Fruit fly (Drosophila melanogaster): ENCODE results near the gene Sirt7.
A peak's percentile ranks its signal among the peaks of the same experiment; 100 is the strongest.

Gene Sirt7

dm6 chr3R:29074001-29074609 lies 18.4 kb downstream of the Sirt7 start (continued):
- no peak for TF ChIP-seq chm (GFP tag; IDR thresholded peaks at IDR 0.05)
- TF ChIP-seq cas (GFP tag; IDR thresholded peaks at IDR 0.05): no peak
- no peak for TF ChIP-seq CG10147 (GFP tag; optimal IDR thresholded peaks at IDR 0.05)
- TF ChIP-seq dimm (GFP tag; IDR thresholded peaks at IDR 0.05): no peak
- peak; percentile 30 for TF ChIP-seq CG12155 (GFP tag; optimal IDR thresholded peaks at IDR 0.05)
- TF ChIP-seq Drgx (GFP tag; IDR thresholded peaks at IDR 0.05): no peak
- TF ChIP-seq Med (GFP tag): peak; percentile 59
- TF ChIP-seq CG15479 (GFP tag; optimal IDR thresholded peaks at IDR 0.05): peak; percentile 94
- TF ChIP-seq mirr (GFP tag; optimal IDR thresholded peaks at IDR 0.05): peak; percentile 61
- TF ChIP-seq Sox102F (GFP tag; optimal IDR thresholded peaks at IDR 0.05): no peak
- no peak for TF ChIP-seq CG8478 (optimal IDR thresholded peaks at IDR 0.05)
- no peak for TF ChIP-seq CG4424 (GFP tag; optimal IDR thresholded peaks at IDR 0.05)
- no peak for TF ChIP-seq Neu2 (GFP tag; optimal IDR thresholded peaks at IDR 0.05; ENCODE audit: borderline replicate concordance)
- TF ChIP-seq emc (GFP tag; optimal IDR thresholded peaks at IDR 0.05): no peak
- 0 out of 2 replicates have a peak, but pooled peaks have one; percentile 13 for TF ChIP-seq Atf6 (GFP tag; IDR thresholded peaks at IDR 0.05)
- TF ChIP-seq CG33213 (GFP tag; optimal IDR thresholded peaks at IDR 0.05): no peak
- TF ChIP-seq vfl (GFP tag; optimal IDR thresholded peaks at IDR 0.05): no peak
- TF ChIP-seq dysf (GFP tag; IDR thresholded peaks at IDR 0.05): no peak
- no peak for TF ChIP-seq CG18011 (GFP tag; optimal IDR thresholded peaks at IDR 0.05)
- no peak for TF ChIP-seq zen2 (GFP tag; IDR thresholded peaks at IDR 0.05; ENCODE audit: partially characterized antibody)
- TF ChIP-seq bowl (GFP tag; IDR thresholded peaks at IDR 0.05): no peak
- TF ChIP-seq CG10366 (GFP tag; IDR thresholded peaks at IDR 0.05): no peak
- TF ChIP-seq odd (GFP tag; optimal IDR thresholded peaks at IDR 0.05): no peak
- 0 out of 3 replicates have a peak, but pooled peaks have one; percentile 33 for TF ChIP-seq CG2199 (GFP tag; IDR thresholded peaks at IDR 0.05)
- peak; percentile 29 for TF ChIP-seq CG10543 (GFP tag; optimal IDR thresholded peaks at IDR 0.05)
- TF ChIP-seq D (optimal IDR thresholded peaks at IDR 0.05): no peak
- no peak for TF ChIP-seq D (GFP tag; optimal IDR thresholded peaks at IDR 0.05)
- TF ChIP-seq tll (GFP tag; optimal IDR thresholded peaks at IDR 0.05): peak in 1 of 2 experiments; percentile 89
- no peak for TF ChIP-seq Awh (GFP tag; IDR thresholded peaks at IDR 0.05)
- peak; percentile 26 for TF ChIP-seq psq (GFP tag; optimal IDR thresholded peaks at IDR 0.05)
- TF ChIP-seq CG2202 (tag; optimal IDR thresholded peaks at IDR 0.05): peak; percentile 21
- TF ChIP-seq CG11085 (GFP tag; IDR thresholded peaks at IDR 0.05): no peak
- TF ChIP-seq zf30C (GFP tag; optimal IDR thresholded peaks at IDR 0.05): no peak
- peak; percentile 64 for TF ChIP-seq ci (GFP tag; IDR thresholded peaks at IDR 0.05)
- no peak for TF ChIP-seq nerfin-2 (GFP tag; IDR thresholded peaks at IDR 0.05; ENCODE audit: partially characterized antibody)
- TF ChIP-seq sob (GFP tag; IDR thresholded peaks at IDR 0.05): no peak; the same call in 1 of the 2 replicates
- TF ChIP-seq CG16815 (GFP tag; optimal IDR thresholded peaks at IDR 0.05): no peak
- TF ChIP-seq z (GFP tag; IDR thresholded peaks at IDR 0.05): no peak
- peak; percentile 9 for TF ChIP-seq Hmr (GFP tag; optimal IDR thresholded peaks at IDR 0.05)
- no peak for TF ChIP-seq stwl (tag; optimal IDR thresholded peaks at IDR 0.05)
- no peak for TF ChIP-seq Bgb (GFP tag; IDR thresholded peaks at IDR 0.05; ENCODE audit: partially characterized antibody)
- no peak for TF ChIP-seq CG17568 (GFP tag; optimal IDR thresholded peaks at IDR 0.05)
- TF ChIP-seq sd (tag; optimal IDR thresholded peaks at IDR 0.05): peak; percentile 32
- TF ChIP-seq Nf-YC (tag; optimal IDR thresholded peaks at IDR 0.05): no peak
- no peak for TF ChIP-seq CG6254 (GFP tag; optimal IDR thresholded peaks at IDR 0.05)
- TF ChIP-seq CG12219 (GFP tag; optimal IDR thresholded peaks at IDR 0.05): peak; percentile 6
- peak; percentile 70 for TF ChIP-seq Kr (GFP tag; optimal IDR thresholded peaks at IDR 0.05)
- TF ChIP-seq CG17912 (GFP tag; optimal IDR thresholded peaks at IDR 0.05): no peak
- TF ChIP-seq CG12071 (GFP tag; optimal IDR thresholded peaks at IDR 0.05): peak; percentile 43
- TF ChIP-seq CG5953 (GFP tag; IDR thresholded peaks at IDR 0.05): no peak
- peak; percentile 8 for TF ChIP-seq CG10979 (tag; optimal IDR thresholded peaks at IDR 0.05)

All from whole organism, embryonic.